Worm (Caenorhabditis elegans): ENCODE data around the gene T23D5.3.

The T23D5.3 gene

ce11 chrV:15776651-15777050 lies 43.2 kb upstream of the T23D5.3 start, which contains the start of gene nhr-283:
Gene nhr-283 (minus strand): TSS chrV:15776751.
- TF ChIP-seq ZK546.5 (tag; optimal IDR thresholded peaks at IDR 0.05) (no peak), nhr-6 (tag; optimal IDR thresholded peaks at IDR 0.05) (no peak), unc-62 (GFP tag; optimal IDR thresholded peaks at IDR 0.05) (no peak), alr-1 (tag; optimal IDR thresholded peaks at IDR 0.05) (no peak), nhr-77 (tag; optimal IDR thresholded peaks at IDR 0.05) (no peak), snpc-4 (tag; optimal IDR thresholded peaks at IDR 0.05) (no peak), elt-3 (tag; optimal IDR thresholded peaks at IDR 0.05) (no peak), mab-5 (tag; optimal IDR thresholded peaks at IDR 0.05) (no peak), ztf-1 (GFP tag; conservative IDR thresholded peaks at IDR 0.05) (no peak), ceh-16 (tag; optimal IDR thresholded peaks at IDR 0.05) (no peak), blmp-1 (tag; optimal IDR thresholded peaks at IDR 0.05; ENCODE audit: insufficient read depth) (no peak), ztf-11 (tag; optimal IDR thresholded peaks at IDR 0.05) (no peak), C34F6.9 (tag; optimal IDR thresholded peaks at IDR 0.05) (no peak), fos-1 (tag; optimal IDR thresholded peaks at IDR 0.05) (no peak), crh-2 (tag; optimal IDR thresholded peaks at IDR 0.05) (no peak), nhr-10 (tag; optimal IDR thresholded peaks at IDR 0.05) (no peak), ceh-82 (tag; optimal IDR thresholded peaks at IDR 0.05) (no peak)

ce11 chrV:15773941-15774340 lies 40.5 kb upstream of the T23D5.3 start:
- TF ChIP-seq fos-1 (tag; optimal IDR thresholded peaks at IDR 0.05) (no peak), sma-3 (GFP tag; optimal IDR thresholded peaks at IDR 0.05) (no peak), mdl-1 (tag; optimal IDR thresholded peaks at IDR 0.05) (peak in 1 of 2 experiments; percentile 1), sma-9 (GFP tag; optimal IDR thresholded peaks at IDR 0.05) (peak; percentile 29), sma-9 (tag; optimal IDR thresholded peaks at IDR 0.05) (no peak)

DNA sequence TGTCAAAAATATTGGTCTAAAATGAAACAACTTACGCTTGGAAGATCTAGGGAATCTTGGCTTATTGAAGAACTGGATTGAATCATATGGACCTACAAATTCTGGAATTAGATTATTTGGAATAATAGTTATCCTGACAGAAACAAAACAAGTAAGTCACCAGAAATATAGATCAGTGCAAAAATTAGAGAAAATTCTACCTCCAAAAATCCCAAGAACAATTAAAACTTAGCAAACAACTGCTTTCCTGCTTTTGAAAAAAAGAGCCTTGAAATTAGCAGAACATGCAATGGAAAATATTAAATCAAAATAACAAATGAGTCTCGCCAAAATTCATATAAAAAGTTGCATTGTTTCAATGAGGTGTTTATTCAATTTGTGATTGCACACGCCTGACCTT lies 39.7 kb upstream of the T23D5.3 start, which contains the start of gene nhr-60:
nhr-60 (minus strand) TSS at position 101 of the 400 bp plus-strand sequence.
- no peak for TF ChIP-seq unc-39 (tag; optimal IDR thresholded peaks at IDR 0.05)
- no peak for TF ChIP-seq zag-1 (tag; optimal IDR thresholded peaks at IDR 0.05)
- no peak for TF ChIP-seq ztf-1 (GFP tag; conservative IDR thresholded peaks at IDR 0.05)
- TF ChIP-seq blmp-1 (tag; optimal IDR thresholded peaks at IDR 0.05; ENCODE audit: insufficient read depth), result no peak
- no peak for TF ChIP-seq nhr-23 (tag; optimal IDR thresholded peaks at IDR 0.05)
- TF ChIP-seq peb-1 (tag; optimal IDR thresholded peaks at IDR 0.05), result no peak
- TF ChIP-seq snpc-4 (tag; optimal IDR thresholded peaks at IDR 0.05), result no peak
- no peak for TF ChIP-seq unc-55 (GFP tag; optimal IDR thresholded peaks at IDR 0.05)
- no peak for TF ChIP-seq sma-9 (GFP tag; optimal IDR thresholded peaks at IDR 0.05)
- no peak for TF ChIP-seq sma-9 (tag; optimal IDR thresholded peaks at IDR 0.05)
- TF ChIP-seq crh-2 (tag; optimal IDR thresholded peaks at IDR 0.05), result no peak
- TF ChIP-seq unc-62 (GFP tag; optimal IDR thresholded peaks at IDR 0.05), result no peak
- no peak for TF ChIP-seq R02D3.7 (tag; optimal IDR thresholded peaks at IDR 0.05)

- TF ChIP-seq nhr-129 (tag; optimal IDR thresholded peaks at IDR 0.05), result no peak
- no peak for TF ChIP-seq F13H6.1 (tag; optimal IDR thresholded peaks at IDR 0.05)
- no peak for TF ChIP-seq nhr-12 (tag; optimal IDR thresholded peaks at IDR 0.05)
- TF ChIP-seq lin-13 (GFP tag; optimal IDR thresholded peaks at IDR 0.05), result no peak
- no peak for TF ChIP-seq sma-9 (GFP tag; optimal IDR thresholded peaks at IDR 0.05)
- TF ChIP-seq sma-9 (tag; optimal IDR thresholded peaks at IDR 0.05), result no peak
Observed at ce11 chrV:15769072-15769471, 35.6 kb upstream of the T23D5.3 start, which contains the start of gene F57A10.4. Gene F57A10.4 (plus strand): TSS chrV:15769438.

DNA sequence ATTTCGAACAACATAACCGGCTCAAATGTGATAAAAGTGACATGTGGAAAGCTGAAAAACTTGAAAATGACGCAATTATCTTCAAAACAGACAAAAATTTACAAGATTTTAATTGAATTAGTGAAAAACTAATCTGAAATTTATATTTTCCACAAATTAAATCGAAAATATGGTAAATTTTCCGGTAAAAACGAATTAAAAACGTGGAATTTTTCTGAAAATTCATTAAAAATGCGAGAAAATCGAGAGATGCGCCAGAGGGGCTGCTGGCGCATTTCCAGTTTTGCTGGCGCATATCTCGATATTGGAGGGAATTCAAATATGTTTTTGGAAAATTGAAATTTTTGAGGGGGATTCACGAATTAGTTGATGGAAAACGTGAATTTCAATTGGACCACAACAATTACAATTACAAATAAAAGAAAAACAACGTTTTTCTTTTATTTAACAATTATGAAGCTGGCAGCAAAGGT lies 32.7 kb upstream of the T23D5.3 start, which contains the start of the genes haf-3 and F57A10.2:
haf-3 (minus strand) TSS at position 51 of the 473 bp plus-strand sequence.
F57A10.2 (plus strand) TSS at position 454 of the 473 bp plus-strand sequence.
- TF ChIP-seq F13H6.1 (tag; optimal IDR thresholded peaks at IDR 0.05) (peak; percentile 91), nhr-25 (tag; optimal IDR thresholded peaks at IDR 0.05) (peak; percentile 92), lsy-2 (tag; optimal IDR thresholded peaks at IDR 0.05) (peak; percentile 92 to 96), crh-2 (tag; optimal IDR thresholded peaks at IDR 0.05) (peak; percentile 94), lin-11 (tag; optimal IDR thresholded peaks at IDR 0.05) (peak; percentile 64), mbf-1 (tag; optimal IDR thresholded peaks at IDR 0.05) (no peak), sma-9 (GFP tag; optimal IDR thresholded peaks at IDR 0.05) (peak; percentile 95), sma-9 (tag; optimal IDR thresholded peaks at IDR 0.05) (no peak), alr-1 (tag; optimal IDR thresholded peaks at IDR 0.05) (no peak), ztf-4 (tag; optimal IDR thresholded peaks at IDR 0.05) (peak; percentile 84), sma-3 (GFP tag; optimal IDR thresholded peaks at IDR 0.05) (peak; percentile 92), lin-13 (GFP tag; optimal IDR thresholded peaks at IDR 0.05) (peak; percentile 92), nhr-10 (tag; optimal IDR thresholded peaks at IDR 0.05) (peak; percentile 81), aly-2 (tag; optimal IDR thresholded peaks at IDR 0.05) (no peak), skn-1 (tag; optimal IDR thresholded peaks at IDR 0.05) (no peak), nhr-129 (tag; optimal IDR thresholded peaks at IDR 0.05) (peak; percentile 78), nhr-237 (tag; optimal IDR thresholded peaks at IDR 0.05) (peak; percentile 80), elt-3 (tag; optimal IDR thresholded peaks at IDR 0.05) (no peak), peb-1 (tag; optimal IDR thresholded peaks at IDR 0.05) (no peak), dmd-4 (tag; optimal IDR thresholded peaks at IDR 0.05) (peak; percentile 41), elt-1 (tag; optimal IDR thresholded peaks at IDR 0.05) (no peak), ztf-1 (GFP tag; conservative IDR thresholded peaks at IDR 0.05) (no peak), nhr-77 (tag; optimal IDR thresholded peaks at IDR 0.05) (peak; percentile 68), unc-55 (GFP tag; optimal IDR thresholded peaks at IDR 0.05) (peak; percentile 94), unc-62 (GFP tag; optimal IDR thresholded peaks at IDR 0.05) (peak; percentile 33), unc-39 (tag; optimal IDR thresholded peaks at IDR 0.05) (no peak), nhr-11 (tag; optimal IDR thresholded peaks at IDR 0.05) (no peak), ceh-16 (tag; optimal IDR thresholded peaks at IDR 0.05) (peak; percentile 60), R02D3.7 (tag; optimal IDR thresholded peaks at IDR 0.05) (peak; percentile 72), blmp-1 (tag; optimal IDR thresholded peaks at IDR 0.05; ENCODE audit: insufficient read depth) (peak; percentile 9), nhr-12 (tag; optimal IDR thresholded peaks at IDR 0.05) (no peak)

All from whole organism, L2 larva.